Worm (Caenorhabditis elegans): ENCODE data around the gene W07G4.5.

The W07G4.5 gene

DNA sequence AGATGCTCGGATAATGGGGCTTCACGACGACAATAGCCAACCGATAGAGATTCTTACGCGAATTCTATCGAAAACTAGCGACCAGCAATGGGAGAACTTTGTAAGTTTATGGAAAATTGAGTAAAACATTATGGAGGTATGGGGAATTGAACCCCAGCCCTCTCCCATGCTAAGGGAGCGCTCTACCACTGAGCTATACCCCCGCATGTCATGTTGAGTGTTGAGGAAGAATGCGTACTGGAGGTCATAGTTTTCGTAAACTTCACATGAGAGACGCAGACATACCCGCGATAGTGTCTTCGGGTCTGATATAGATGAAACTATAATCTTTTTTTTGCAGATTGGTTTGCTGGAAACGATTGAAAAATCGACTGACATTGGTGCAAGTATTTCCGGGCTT is 44.4 kb upstream of the W07G4.5 start (continued):
- peak; percentile 52 for TF ChIP-seq lin-11 (tag; optimal IDR thresholded peaks at IDR 0.05)
- no peak for TF ChIP-seq ZK546.5 (tag; optimal IDR thresholded peaks at IDR 0.05)
- TF ChIP-seq ceh-16 (tag; optimal IDR thresholded peaks at IDR 0.05), result peak; percentile 44
- peak; percentile 70 for TF ChIP-seq F13H6.1 (tag; optimal IDR thresholded peaks at IDR 0.05)
- no peak for TF ChIP-seq mab-5 (tag; optimal IDR thresholded peaks at IDR 0.05)
- TF ChIP-seq zag-1 (tag; optimal IDR thresholded peaks at IDR 0.05), result peak; percentile 13
- TF ChIP-seq egl-27 (tag; optimal IDR thresholded peaks at IDR 0.05), result peak; percentile 58
- peak; percentile 74 for TF ChIP-seq crh-2 (tag; optimal IDR thresholded peaks at IDR 0.05)
- TF ChIP-seq sma-3 (GFP tag; optimal IDR thresholded peaks at IDR 0.05), result peak; percentile 71
- no peak for TF ChIP-seq nhr-12 (tag; optimal IDR thresholded peaks at IDR 0.05)
- TF ChIP-seq sem-4 (tag; optimal IDR thresholded peaks at IDR 0.05), result no peak
- no peak for TF ChIP-seq ama-1 (optimal IDR thresholded peaks at IDR 0.05)
- TF ChIP-seq lin-39 (tag; optimal IDR thresholded peaks at IDR 0.05), result no peak
- peak; percentile 74 for TF ChIP-seq sma-9 (GFP tag; optimal IDR thresholded peaks at IDR 0.05)
- TF ChIP-seq sma-9 (tag; optimal IDR thresholded peaks at IDR 0.05), result no peak
- TF ChIP-seq nhr-6 (tag; optimal IDR thresholded peaks at IDR 0.05), result no peak
- TF ChIP-seq peb-1 (tag; optimal IDR thresholded peaks at IDR 0.05), result no peak
- peak; percentile 56 for TF ChIP-seq gmeb-1 (tag; optimal IDR thresholded peaks at IDR 0.05)
- TF ChIP-seq aly-2 (tag; optimal IDR thresholded peaks at IDR 0.05), result no peak
- TF ChIP-seq ceh-82 (tag; optimal IDR thresholded peaks at IDR 0.05), result no peak
- peak; percentile 67 for TF ChIP-seq unc-55 (GFP tag; optimal IDR thresholded peaks at IDR 0.05)
- no peak for TF ChIP-seq mbf-1 (tag; optimal IDR thresholded peaks at IDR 0.05)

DNA sequence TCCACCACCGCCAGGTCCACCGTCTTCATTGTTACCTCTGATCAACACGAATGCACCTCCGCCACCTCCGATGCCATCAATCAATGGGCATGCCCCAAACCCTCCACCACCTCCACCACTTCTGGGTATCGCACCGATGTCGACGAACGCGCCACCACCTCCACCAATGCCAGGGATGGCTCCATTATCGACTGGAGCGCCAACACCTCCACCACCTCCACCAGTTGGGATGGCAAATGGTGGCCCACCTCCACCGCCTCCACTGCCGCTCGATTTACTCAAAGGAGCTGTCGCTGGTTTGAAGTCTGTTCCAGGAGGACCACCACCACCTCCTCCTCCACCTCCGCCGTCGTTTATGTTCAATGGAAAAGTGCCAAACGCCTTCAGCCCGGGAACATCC is 43.4 kb upstream of the W07G4.5 start:
- TF ChIP-seq mbf-1 (tag; optimal IDR thresholded peaks at IDR 0.05), result no peak
- TF ChIP-seq nhr-237 (tag; optimal IDR thresholded peaks at IDR 0.05), result no peak
- TF ChIP-seq unc-55 (GFP tag; optimal IDR thresholded peaks at IDR 0.05), result no peak
- no peak for TF ChIP-seq blmp-1 (tag; optimal IDR thresholded peaks at IDR 0.05; ENCODE audit: insufficient read depth)
- TF ChIP-seq nhr-6 (tag; optimal IDR thresholded peaks at IDR 0.05), result no peak
- TF ChIP-seq crh-2 (tag; optimal IDR thresholded peaks at IDR 0.05), result no peak
- TF ChIP-seq ceh-16 (tag; optimal IDR thresholded peaks at IDR 0.05), result no peak
- no peak for TF ChIP-seq unc-62 (GFP tag; optimal IDR thresholded peaks at IDR 0.05)
- no peak for TF ChIP-seq alr-1 (tag; optimal IDR thresholded peaks at IDR 0.05)
- no peak for TF ChIP-seq ztf-4 (tag; optimal IDR thresholded peaks at IDR 0.05)
- TF ChIP-seq fos-1 (tag; optimal IDR thresholded peaks at IDR 0.05), result no peak
- TF ChIP-seq sma-9 (GFP tag; optimal IDR thresholded peaks at IDR 0.05), result no peak
- TF ChIP-seq sma-9 (tag; optimal IDR thresholded peaks at IDR 0.05), result no peak
- TF ChIP-seq nhr-23 (tag; optimal IDR thresholded peaks at IDR 0.05), result no peak

- TF ChIP-seq unc-39 (tag; optimal IDR thresholded peaks at IDR 0.05), result no peak
- no peak for TF ChIP-seq ama-1 (optimal IDR thresholded peaks at IDR 0.05)
- no peak for TF ChIP-seq nhr-12 (tag; optimal IDR thresholded peaks at IDR 0.05)
- TF ChIP-seq nhr-129 (tag; optimal IDR thresholded peaks at IDR 0.05), result no peak
- TF ChIP-seq sem-4 (tag; optimal IDR thresholded peaks at IDR 0.05), result no peak
- TF ChIP-seq Y55F3AM.14 (GFP tag; optimal IDR thresholded peaks at IDR 0.05), result no peak
- TF ChIP-seq dmd-4 (tag; optimal IDR thresholded peaks at IDR 0.05), result no peak
- TF ChIP-seq nhr-10 (tag; optimal IDR thresholded peaks at IDR 0.05), result no peak
- TF ChIP-seq sma-9 (GFP tag; optimal IDR thresholded peaks at IDR 0.05), result no peak
- TF ChIP-seq sma-9 (tag; optimal IDR thresholded peaks at IDR 0.05), result no peak
- no peak for TF ChIP-seq mab-5 (tag; optimal IDR thresholded peaks at IDR 0.05)
- TF ChIP-seq elt-3 (tag; optimal IDR thresholded peaks at IDR 0.05), result no peak
- TF ChIP-seq ztf-1 (GFP tag; conservative IDR thresholded peaks at IDR 0.05), result no peak
- no peak for TF ChIP-seq alr-1 (tag; optimal IDR thresholded peaks at IDR 0.05)
- TF ChIP-seq mdl-1 (tag; optimal IDR thresholded peaks at IDR 0.05), result no peak
- TF ChIP-seq mbf-1 (tag; optimal IDR thresholded peaks at IDR 0.05), result no peak
- TF ChIP-seq nhr-25 (tag; optimal IDR thresholded peaks at IDR 0.05), result no peak
- no peak for TF ChIP-seq nhr-77 (tag; optimal IDR thresholded peaks at IDR 0.05)
- TF ChIP-seq ztf-4 (tag; optimal IDR thresholded peaks at IDR 0.05), result no peak
- TF ChIP-seq lsy-2 (tag; optimal IDR thresholded peaks at IDR 0.05), result no peak
- no peak for TF ChIP-seq nhr-23 (tag; optimal IDR thresholded peaks at IDR 0.05)
Observed at ce11 chrV:13006754-13007153, 41.0 kb upstream of the W07G4.5 start.

Data from whole organism, L2 larva.